Worm (Caenorhabditis elegans): ENCODE data around the gene sri-43.
"Not testable (repeated sequence)": the region's sequence is repeated elsewhere in the genome, so short reads cannot be mapped to it uniquely, and the experiment has no call there.

sri-43 gene

ce11 chrII:3135293-3135692, 9.2 kb downstream of the sri-43 start:
- TF ChIP-seq snpc-4 (tag; optimal IDR thresholded peaks at IDR 0.05) (no peak), nhr-10 (tag; optimal IDR thresholded peaks at IDR 0.05) (no peak)

- TF ChIP-seq ztf-4 (tag; optimal IDR thresholded peaks at IDR 0.05) (no peak), snpc-4 (tag; optimal IDR thresholded peaks at IDR 0.05) (no peak), unc-55 (GFP tag; optimal IDR thresholded peaks at IDR 0.05) (peak; percentile 16), sma-9 (GFP tag; optimal IDR thresholded peaks at IDR 0.05) (peak; percentile 7), sma-9 (tag; optimal IDR thresholded peaks at IDR 0.05) (no peak), crh-2 (tag; optimal IDR thresholded peaks at IDR 0.05) (no peak)
Observed at ce11 chrII:3129007-3129406, 15.4 kb downstream of the sri-43 start, which contains the start of gene chil-24. Gene chil-24, plus strand, starts transcription at chrII:3129162.

- not testable (repeated sequence) for TF ChIP-seq nhr-237, snpc-4, sem-4 (tag; optimal IDR thresholded peaks at IDR 0.05)
Observed at ce11 chrII:3126741-3127140, 17.7 kb downstream of the sri-43 start, which contains the start of gene ins-31. Gene ins-31, plus strand, starts transcription at chrII:3127041.

- TF ChIP-seq ztf-4 (tag; optimal IDR thresholded peaks at IDR 0.05) (no peak), peb-1 (tag; optimal IDR thresholded peaks at IDR 0.05) (no peak), mab-5 (tag; optimal IDR thresholded peaks at IDR 0.05) (no peak), mdl-1 (tag; optimal IDR thresholded peaks at IDR 0.05) (no peak), snpc-4 (tag; optimal IDR thresholded peaks at IDR 0.05) (no peak), unc-62 (GFP tag; optimal IDR thresholded peaks at IDR 0.05) (no peak), nhr-12 (tag; optimal IDR thresholded peaks at IDR 0.05) (no peak)
Observed at ce11 chrII:3126341-3126740, 18.1 kb downstream of the sri-43 start, which contains the start of gene ins-19. Gene ins-19, minus strand, starts transcription at chrII:3126441.

ce11 chrII:3123206-3123605, 21.2 kb downstream of the sri-43 start, which contains the start of gene srh-71:
Gene srh-71, plus strand, starts transcription at chrII:3123506.
- no peak for TF ChIP-seq lsy-2 (tag; optimal IDR thresholded peaks at IDR 0.05)
- TF ChIP-seq peb-1 (tag; optimal IDR thresholded peaks at IDR 0.05) = no peak
- no peak for TF ChIP-seq lin-39 (tag; optimal IDR thresholded peaks at IDR 0.05)
- no peak for TF ChIP-seq nhr-129 (tag; optimal IDR thresholded peaks at IDR 0.05)
- no peak for TF ChIP-seq nhr-12 (tag; optimal IDR thresholded peaks at IDR 0.05)

- no peak for TF ChIP-seq sma-9 (GFP tag; optimal IDR thresholded peaks at IDR 0.05)
- no peak for TF ChIP-seq sma-9 (tag; optimal IDR thresholded peaks at IDR 0.05)
- no peak for TF ChIP-seq nhr-21 (tag; optimal IDR thresholded peaks at IDR 0.05)
- TF ChIP-seq nhr-25 (tag; optimal IDR thresholded peaks at IDR 0.05) = no peak
- peak; percentile 30 for TF ChIP-seq crh-2 (tag; optimal IDR thresholded peaks at IDR 0.05)
- TF ChIP-seq nhr-23 (tag; optimal IDR thresholded peaks at IDR 0.05) = no peak
- TF ChIP-seq C34F6.9 (tag; optimal IDR thresholded peaks at IDR 0.05) = peak; percentile 72
- peak; percentile 25 for TF ChIP-seq nhr-129 (tag; optimal IDR thresholded peaks at IDR 0.05)
- peak; percentile 28 for TF ChIP-seq unc-55 (GFP tag; optimal IDR thresholded peaks at IDR 0.05)
Observed at ce11 chrII:3118907-3119382, 25.5 kb downstream of the sri-43 start, which contains the start of gene T10D4.6. Gene T10D4.6, plus strand, starts transcription at chrII:3119332.

- TF ChIP-seq gmeb-1 (tag; optimal IDR thresholded peaks at IDR 0.05) (no peak), mab-5 (tag; optimal IDR thresholded peaks at IDR 0.05) (no peak), C34F6.9 (tag; optimal IDR thresholded peaks at IDR 0.05) (no peak), egl-27 (tag; optimal IDR thresholded peaks at IDR 0.05) (no peak), snpc-4 (tag; optimal IDR thresholded peaks at IDR 0.05) (no peak), fos-1 (tag; optimal IDR thresholded peaks at IDR 0.05) (no peak), nhr-129 (tag; optimal IDR thresholded peaks at IDR 0.05) (no peak), sma-9 (GFP tag; optimal IDR thresholded peaks at IDR 0.05) (no peak), sma-9 (tag; optimal IDR thresholded peaks at IDR 0.05) (no peak), sem-4 (tag; optimal IDR thresholded peaks at IDR 0.05) (no peak), lin-11 (tag; optimal IDR thresholded peaks at IDR 0.05) (no peak), lin-39 (tag; optimal IDR thresholded peaks at IDR 0.05) (no peak), mbf-1 (tag; optimal IDR thresholded peaks at IDR 0.05) (no peak), zag-1 (tag; optimal IDR thresholded peaks at IDR 0.05) (no peak), ztf-4 (tag; optimal IDR thresholded peaks at IDR 0.05) (no peak), dmd-4 (tag; optimal IDR thresholded peaks at IDR 0.05) (no peak), ZK546.5 (tag; optimal IDR thresholded peaks at IDR 0.05) (no peak), nhr-21 (tag; optimal IDR thresholded peaks at IDR 0.05) (no peak), ceh-16 (tag; optimal IDR thresholded peaks at IDR 0.05) (no peak)
Observed at ce11 chrII:3117471-3117870, 27.0 kb downstream of the sri-43 start, which contains the start of gene T10D4.7. Gene T10D4.7, plus strand, starts transcription at chrII:3117771.

All from whole organism, L2 larva.